Fruit fly (Drosophila melanogaster) whole organism, prepupa: ENCODE data around the gene CG14411.

Source experiments
- Blimp-1 ChIP-seq: fragments of 200-800 bp; sonication (Bioruptor generic); optimal IDR thresholded peaks from 3 replicates; lab custom pipeline; 2017; ENCODE audit warnings: missing biosample characterization, missing genetic modification characterization, mild to moderate bottlenecking, moderate library complexity, missing genetic modification reagents
- CG10631 ChIP-seq: fragments of 200-800 bp; sonication (Bioruptor generic); optimal IDR thresholded peaks from 2 replicates; lab custom pipeline; 2016; ENCODE audit warnings: missing biosample characterization, missing genetic modification characterization
- CG10669 ChIP-seq: fragments of 200-800 bp; sonication (Bioruptor generic); optimal IDR thresholded peaks from 3 replicates; lab custom pipeline; 2018; ENCODE audit warnings: missing biosample characterization, mild to moderate bottlenecking, missing genetic modification characterization, moderate library complexity
- CG11294 ChIP-seq: fragments of 200-800 bp; sonication (Bioruptor generic); IDR thresholded peaks from 2 replicates; pipeline ENCODE4 v1.3.6; 2022; ENCODE audit warnings: missing biosample characterization, missing genetic modification characterization
- CG15336 ChIP-seq: fragments of 200-800 bp; sonication (Bioruptor generic); IDR thresholded peaks from 2 replicates; pipeline ENCODE4 v1.3.6; 2022; ENCODE audit warnings: missing biosample characterization, missing genetic modification characterization
- CG1621 ChIP-seq: fragments of 200-800 bp; sonication (Bioruptor generic); optimal IDR thresholded peaks from 3 replicates; lab custom pipeline; 2018; ENCODE audit warnings: missing biosample characterization, mild to moderate bottlenecking, missing genetic modification characterization
- CG16779 ChIP-seq: fragments of 200-800 bp; sonication (Bioruptor generic); optimal IDR thresholded peaks from 3 replicates; lab custom pipeline; 2017; ENCODE audit warnings: missing biosample characterization, mild to moderate bottlenecking, missing genetic modification characterization
- CG34406 ChIP-seq: fragments of 200-800 bp; sonication (Bioruptor generic); optimal IDR thresholded peaks from 3 replicates; lab custom pipeline; 2016; ENCODE audit warnings: missing biosample characterization, missing genetic modification characterization
- CG3919 ChIP-seq: fragments of 200-800 bp; sonication (Bioruptor generic); optimal IDR thresholded peaks from 3 replicates; lab custom pipeline; 2016; ENCODE audit warnings: missing biosample characterization, missing genetic modification characterization
- CG4318 ChIP-seq: fragments of 200-800 bp; sonication (Bioruptor generic); optimal IDR thresholded peaks from 3 replicates; lab custom pipeline; 2017; ENCODE audit warnings: missing biosample characterization, mild to moderate bottlenecking, missing genetic modification characterization
- CG6163 ChIP-seq: fragments of 200-800 bp; sonication (Bioruptor generic); IDR thresholded peaks from 3 replicates; pipeline ENCODE4 v1.3.6; 2022; ENCODE audit warnings: missing biosample characterization, missing genetic modification characterization
- CG6276 ChIP-seq: fragments of 200-800 bp; sonication (Bioruptor generic); optimal IDR thresholded peaks from 2 replicates; lab custom pipeline; 2017; ENCODE audit warnings: missing biosample characterization, mild to moderate bottlenecking, missing genetic modification characterization
- CG6792 ChIP-seq: fragments of 200-800 bp; sonication (Bioruptor generic); optimal IDR thresholded peaks from 3 replicates; lab custom pipeline; 2016; ENCODE audit warnings: missing biosample characterization, missing genetic modification characterization
- CG6808 ChIP-seq: fragments of 200-800 bp; sonication (Bioruptor generic); optimal IDR thresholded peaks from 3 replicates; lab custom pipeline; 2017; ENCODE audit warnings: missing biosample characterization, missing genetic modification characterization, mild to moderate bottlenecking, moderate library complexity, missing genetic modification reagents
- CG6854 ChIP-seq: fragments of 200-800 bp; sonication (Bioruptor generic); optimal IDR thresholded peaks from 2 replicates; lab custom pipeline; 2017; ENCODE audit warnings: missing biosample characterization, mild to moderate bottlenecking, missing genetic modification characterization
- CG8119 ChIP-seq: fragments of 200-800 bp; sonication (Bioruptor generic); IDR thresholded peaks from 3 replicates; pipeline ENCODE4 v1.3.6; 2022; ENCODE audit warnings: missing biosample characterization, missing genetic modification characterization
- CG8319 ChIP-seq: fragments of 200-800 bp; sonication (Bioruptor generic); optimal IDR thresholded peaks from 3 replicates; lab custom pipeline; 2016; ENCODE audit warnings: missing biosample characterization, missing genetic modification characterization
- CG9139 ChIP-seq: fragments of 200-800 bp; sonication (Bioruptor generic); optimal IDR thresholded peaks from 3 replicates; lab custom pipeline; 2017; ENCODE audit warnings: missing biosample characterization, mild to moderate bottlenecking, missing genetic modification characterization
- Eip75B ChIP-seq: fragments of 200-800 bp; sonication (Bioruptor generic); optimal IDR thresholded peaks from 3 replicates; lab custom pipeline; 2016; ENCODE audit warnings: missing biosample characterization, missing genetic modification characterization
- Eip78C ChIP-seq: fragments of 200-800 bp; sonication (Bioruptor generic); peaks from one replicate; lab custom pipeline; 2016; ENCODE audit warnings: missing biosample characterization, missing genetic modification characterization
- Ets21C ChIP-seq: fragments of 200-800 bp; sonication (Bioruptor generic); optimal IDR thresholded peaks from 3 replicates; lab custom pipeline; 2016; ENCODE audit warnings: missing biosample characterization, missing genetic modification characterization
- Ets96B ChIP-seq: fragments of 200-800 bp; optimal IDR thresholded peaks from 2 replicates; lab custom pipeline; 2019; ENCODE audit warnings: missing biosample characterization, mild to moderate bottlenecking, missing genetic modification characterization, moderate library complexity
- Gug ChIP-seq: fragments of 200-800 bp; sonication (Bioruptor generic); IDR thresholded peaks from 2 replicates; pipeline ENCODE4 v1.3.6; 2022; ENCODE audit warnings: missing biosample characterization, missing genetic modification characterization
- Hr38 ChIP-seq: sonication (Bioruptor generic); optimal IDR thresholded peaks from 2 replicates; lab custom pipeline; 2016; ENCODE audit warnings: missing biosample characterization, missing genetic modification characterization
- Hr39 ChIP-seq: fragments of 200-800 bp; sonication (Bioruptor generic); optimal IDR thresholded peaks from 2 replicates; lab custom pipeline; 2016; ENCODE audit warnings: missing biosample characterization, missing genetic modification characterization
- Hr4 ChIP-seq: fragments of 200-800 bp; sonication (Bioruptor generic); optimal IDR thresholded peaks from 3 replicates; lab custom pipeline; 2016; ENCODE audit warnings: missing biosample characterization, missing genetic modification characterization
- Lpt ChIP-seq: fragments of 200-800 bp; sonication (Bioruptor generic); optimal IDR thresholded peaks from 3 replicates; lab custom pipeline; 2016; ENCODE audit warnings: missing biosample characterization, missing genetic modification characterization
- Met ChIP-seq: fragments of 200-800 bp; sonication (Bioruptor generic); optimal IDR thresholded peaks from 3 replicates; lab custom pipeline; 2016; ENCODE audit warnings: missing biosample characterization, missing genetic modification characterization
- Smox ChIP-seq: fragments of 200-800 bp; sonication (Bioruptor generic); optimal IDR thresholded peaks from 3 replicates; lab custom pipeline; 2016; ENCODE audit warnings: missing biosample characterization, missing genetic modification characterization
- Sox102F ChIP-seq: fragments of 200-800 bp; sonication (Bioruptor generic); optimal IDR thresholded peaks from 2 replicates; lab custom pipeline; 2016; ENCODE audit warnings: missing biosample characterization, mild to moderate bottlenecking, missing genetic modification characterization
- acj6 ChIP-seq: fragments of 200-800 bp; sonication (Bioruptor generic); optimal IDR thresholded peaks from 3 replicates; lab custom pipeline; 2016; ENCODE audit warnings: missing biosample characterization, missing genetic modification characterization
- dac ChIP-seq: fragments of 200-800 bp; sonication (Bioruptor generic); optimal IDR thresholded peaks from 2 replicates; lab custom pipeline; 2017; ENCODE audit warnings: missing biosample characterization, mild to moderate bottlenecking, missing genetic modification characterization
- dsx ChIP-seq: fragments of 200-800 bp; optimal IDR thresholded peaks from 3 replicates; lab custom pipeline; 2019; ENCODE audit warnings: missing biosample characterization, mild to moderate bottlenecking, missing genetic modification characterization, moderate library complexity; ENCODE audit not compliant: poor library complexity, severe bottlenecking
- eg ChIP-seq: fragments of 200-800 bp; sonication (Bioruptor generic); IDR thresholded peaks from 3 replicates; pipeline ENCODE4 v1.3.6; 2022; ENCODE audit warnings: missing biosample characterization, missing genetic modification characterization
- esn ChIP-seq: fragments of 200-800 bp; sonication (Bioruptor generic); optimal IDR thresholded peaks from 2 replicates; lab custom pipeline; 2016; ENCODE audit warnings: missing biosample characterization, mild to moderate bottlenecking, missing genetic modification characterization, moderate library complexity
- fd59A ChIP-seq: fragments of 200-800 bp; sonication (Bioruptor generic); optimal IDR thresholded peaks from 2 replicates; lab custom pipeline; 2017; ENCODE audit warnings: missing biosample characterization, mild to moderate bottlenecking, missing genetic modification characterization, missing genetic modification reagents
- lz ChIP-seq: fragments of 200-800 bp; sonication (Bioruptor generic); optimal IDR thresholded peaks from 3 replicates; lab custom pipeline; 2016; ENCODE audit warnings: missing biosample characterization, missing genetic modification characterization
- pdm3 ChIP-seq: fragments of 200-800 bp; sonication (Bioruptor generic); optimal IDR thresholded peaks from 3 replicates; lab custom pipeline; 2016; ENCODE audit warnings: missing biosample characterization, missing genetic modification characterization
- salr ChIP-seq, 2 experiments: fragments of 200-800 bp; sonication (Bioruptor generic); optimal IDR thresholded peaks; 3 replicates each; lab custom pipeline; 2016 to 2018; ENCODE audit warnings: missing biosample characterization in 2 of 2, missing genetic modification characterization in 2 of 2, mild to moderate bottlenecking in 1 of 2
- spab ChIP-seq: fragments of 200-800 bp; sonication (Bioruptor generic); optimal IDR thresholded peaks from 2 replicates; lab custom pipeline; 2017; ENCODE audit warnings: missing biosample characterization, mild to moderate bottlenecking, missing genetic modification characterization, missing genetic modification reagents
- ss ChIP-seq, 2 experiments: fragments of 200-800 bp; sonication (Bioruptor generic); optimal IDR thresholded peaks; 2 replicates in 1 of 2; 3 replicates in 1 of 2; lab custom pipeline; 2017 to 2018; ENCODE audit warnings: mild to moderate bottlenecking in 2 of 2, missing biosample characterization in 2 of 2, missing genetic modification characterization in 2 of 2, moderate library complexity in 1 of 2
- svp ChIP-seq: fragments of 200-800 bp; sonication (Bioruptor generic); peaks from one replicate; lab custom pipeline; 2016; ENCODE audit warnings: missing biosample characterization, missing genetic modification characterization
- vri ChIP-seq: fragments of 200-800 bp; sonication (Bioruptor generic); optimal IDR thresholded peaks from 3 replicates; lab custom pipeline; 2016; ENCODE audit warnings: missing biosample characterization, mild to moderate bottlenecking, missing genetic modification characterization

CG14411 gene

DNA sequence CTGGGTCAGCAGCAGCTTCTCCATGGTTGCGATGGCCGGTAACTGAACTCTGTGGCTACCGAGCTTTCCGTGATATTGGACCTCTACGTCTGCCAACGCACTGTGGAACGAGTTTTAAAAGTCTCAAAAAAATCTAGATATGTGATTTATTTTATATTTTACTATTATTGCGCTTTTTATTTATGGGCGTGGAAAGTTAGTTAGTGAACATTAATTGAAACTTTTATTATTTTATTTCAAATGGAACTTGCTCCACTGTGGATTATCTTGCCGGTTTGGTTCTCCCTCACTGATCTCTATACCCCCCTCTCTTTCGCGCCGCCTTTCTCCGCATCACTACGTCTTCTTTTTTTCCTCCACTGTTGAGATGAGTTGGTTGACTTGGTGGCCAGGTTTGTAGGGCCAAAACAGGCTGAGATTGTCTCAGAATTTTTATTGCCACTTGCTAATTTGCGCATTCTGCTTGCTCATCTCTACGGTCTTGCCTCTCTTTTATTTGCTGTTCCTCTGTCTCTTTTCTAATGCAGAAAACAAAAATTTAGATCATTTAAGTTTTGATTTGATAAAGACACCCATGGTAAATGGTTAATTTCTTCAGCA lies 16.4 kb downstream of the CG14411 start, which contains the start of gene CG9522 (continued):
- TF ChIP-seq Hr4 (GFP tag; lab: Kevin White, UChicago) (peak; percentile 85), Ets96B (tag; lab: Kevin White, UChicago) (peak; percentile 85), Eip78C (GFP tag; lab: Kevin White, UChicago) (peak; percentile 98), Sox102F (peak; percentile 79), Eip75B (GFP tag; lab: Kevin White, UChicago) (peak; percentile 90), CG9139 (GFP tag; lab: Kevin White, UChicago) (peak; percentile 82), Lpt (GFP tag; lab: Kevin White, UChicago) (peak; percentile 87), CG8119 (peak; percentile 90), eg (GFP tag; lab: Robert Waterston, UW) (peak; percentile 82), svp (GFP tag; lab: Kevin White, UChicago) (peak; percentile 85), Gug (peak; percentile 77), lz (GFP tag; lab: Kevin White, UChicago) (peak; percentile 79), Hr38 (GFP tag; lab: Kevin White, UChicago) (no peak), fd59A (GFP tag; lab: Kevin White, UChicago) (peak; percentile 76), CG8319 (GFP tag; lab: Kevin White, UChicago) (peak; percentile 76), CG10669 (GFP tag; lab: Kevin White, UChicago) (peak; percentile 78), spab (GFP tag; lab: Kevin White, UChicago) (peak; percentile 70), Met (GFP tag; lab: Kevin White, UChicago) (peak; percentile 85), CG6808 (GFP tag; lab: Kevin White, UChicago) (peak; percentile 86), salr (GFP tag; optimal IDR thresholded peaks at IDR 0.05; lab: Kevin White, UChicago) (peak; percentile 52 to 85), CG11294 (GFP tag; lab: Robert Waterston, UW) (peak; percentile 66), pdm3 (peak; percentile 86), Smox (GFP tag; lab: Kevin White, UChicago) (peak; percentile 74), Ets21C (GFP tag; lab: Kevin White, UChicago) (peak; percentile 53), CG4318 (GFP tag; lab: Kevin White, UChicago) (peak; percentile 83), CG16779 (tag; lab: Kevin White, UChicago) (peak; percentile 70), CG15336 (peak; percentile 92), CG1621 (peak; percentile 78), CG6854 (GFP tag; lab: Kevin White, UChicago) (peak; percentile 68), CG6792 (peak; percentile 86), dac (GFP tag; lab: Kevin White, UChicago) (peak; percentile 63), Blimp-1 (GFP tag; lab: Kevin White, UChicago) (peak; percentile 21), acj6 (peak; percentile 89), Hr39 (GFP tag; lab: Kevin White, UChicago) (peak; percentile 65), dsx (GFP tag; lab: Kevin White, UChicago) (peak; percentile 81), CG34406 (GFP tag; lab: Kevin White, UChicago) (peak; percentile 80), CG3919 (GFP tag; lab: Kevin White, UChicago) (peak; percentile 92)
- TF ChIP-seq, all 60 proteins: peak for 57

- no peak for TF ChIP-seq fd59A (GFP tag; lab: Kevin White, UChicago)
- no peak for TF ChIP-seq acj6
- no peak for TF ChIP-seq CG15336
- no peak for TF ChIP-seq CG34406 (GFP tag; lab: Kevin White, UChicago)
- TF ChIP-seq CG6854 (GFP tag; lab: Kevin White, UChicago): no peak
- TF ChIP-seq CG6163 (GFP tag; lab: Robert Waterston, UW): no peak
- TF ChIP-seq CG11294 (GFP tag; lab: Robert Waterston, UW): no peak
- TF ChIP-seq vri (GFP tag; lab: Kevin White, UChicago): no peak
- no peak for TF ChIP-seq Lpt (GFP tag; lab: Kevin White, UChicago)
- no peak for TF ChIP-seq esn
- no peak for TF ChIP-seq spab (GFP tag; lab: Kevin White, UChicago)
- TF ChIP-seq CG6276 (GFP tag; lab: Kevin White, UChicago): no peak
- no peak for TF ChIP-seq CG4318 (GFP tag; lab: Kevin White, UChicago)
- no peak for TF ChIP-seq CG10631 (GFP tag; lab: Kevin White, UChicago)
- TF ChIP-seq Ets21C (GFP tag; lab: Kevin White, UChicago): no peak
- no peak for TF ChIP-seq ss (GFP tag; optimal IDR thresholded peaks at IDR 0.05; lab: Kevin White, UChicago)
Observed at dm6 chrX:14850069-14850468, 17.6 kb downstream of the CG14411 start.
